Fruit fly (Drosophila melanogaster): ENCODE measurements around the gene CG11109.
A peak's percentile ranks its signal among the peaks of the same experiment; 100 is the strongest.

Gene CG11109

DNA sequence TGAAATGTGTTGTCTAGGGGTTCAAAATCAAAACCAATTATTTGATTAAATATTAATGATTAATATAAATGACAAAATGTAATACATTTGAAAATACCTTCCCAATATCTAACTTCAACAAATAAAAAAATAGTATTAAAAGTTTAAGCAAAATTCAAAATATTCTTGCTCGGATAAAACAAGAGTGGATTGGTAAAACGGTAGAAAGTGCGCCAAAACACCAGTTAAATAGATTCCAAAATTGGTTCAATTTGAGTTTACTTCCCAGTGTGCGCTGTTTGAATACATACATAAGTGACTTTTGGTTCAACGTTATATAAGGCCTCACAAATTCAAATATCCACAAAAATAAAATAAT is 7.0 kb upstream of the CG11109 start (continued):
- peak; percentile 31 to 78 for TF ChIP-seq Pdp1 (GFP tag; optimal IDR thresholded peaks at IDR 0.05)
- TF ChIP-seq Neu2 (GFP tag; optimal IDR thresholded peaks at IDR 0.05; ENCODE audit: borderline replicate concordance): no peak
- no peak for TF ChIP-seq prd (optimal IDR thresholded peaks at IDR 0.05)
- TF ChIP-seq prd (GFP tag; IDR thresholded peaks at IDR 0.05): peak; percentile 57; the same call in 2 of the 3 replicates
- TF ChIP-seq Dad (GFP tag; optimal IDR thresholded peaks at IDR 0.05): no peak
- peak; percentile 21 for TF ChIP-seq slou (GFP tag; optimal IDR thresholded peaks at IDR 0.05)
- 0 out of 2 replicates have a peak, but pooled peaks have one; percentile 14 for TF ChIP-seq CG11085 (GFP tag; IDR thresholded peaks at IDR 0.05)
- TF ChIP-seq vfl (GFP tag; optimal IDR thresholded peaks at IDR 0.05): peak; percentile 40
- no peak for TF ChIP-seq chm (GFP tag; IDR thresholded peaks at IDR 0.05)
- TF ChIP-seq CG17328 (GFP tag; IDR thresholded peaks at IDR 0.05): peak; percentile 40; the same call in 1 of the 2 replicates
- no peak for TF ChIP-seq CG7271 (tag; optimal IDR thresholded peaks at IDR 0.05)
- no peak for TF ChIP-seq CG13287 (GFP tag; IDR thresholded peaks at IDR 0.05; ENCODE audit: partially characterized antibody)
- TF ChIP-seq Aef1 (GFP tag; IDR thresholded peaks at IDR 0.05): peak; percentile 41; the same call in 2 of the 3 replicates
- TF ChIP-seq Ptx1 (GFP tag; IDR thresholded peaks at IDR 0.05): peak; percentile 69
- TF ChIP-seq ara (GFP tag; IDR thresholded peaks at IDR 0.05): peak; percentile 15; the same call in 1 of the 2 replicates
- peak; percentile 29 for TF ChIP-seq nom (GFP tag; optimal IDR thresholded peaks at IDR 0.05)
- TF ChIP-seq caup (GFP tag; optimal IDR thresholded peaks at IDR 0.05; ENCODE audit: severe bottlenecking): peak; percentile 58
- no peak for TF ChIP-seq CG4360 (GFP tag; IDR thresholded peaks at IDR 0.05)
- TF ChIP-seq Hr3 (GFP tag; optimal IDR thresholded peaks at IDR 0.05): peak; percentile 55
- peak; percentile 2 for TF ChIP-seq NC2α (GFP tag; optimal IDR thresholded peaks at IDR 0.05)
- peak; percentile 78 for TF ChIP-seq CG30403 (GFP tag; optimal IDR thresholded peaks at IDR 0.05)
- TF ChIP-seq Oli (tag; optimal IDR thresholded peaks at IDR 0.05): peak; percentile 84
- no peak for TF ChIP-seq CG34376 (GFP tag; optimal IDR thresholded peaks at IDR 0.05)
- no peak for TF ChIP-seq CG12769 (tag; optimal IDR thresholded peaks at IDR 0.05)
- no peak for TF ChIP-seq gfzf (GFP tag; optimal IDR thresholded peaks at IDR 0.05)
- TF ChIP-seq gro (GFP tag; optimal IDR thresholded peaks at IDR 0.05): no peak
- TF ChIP-seq Jarid2 (GFP tag; optimal IDR thresholded peaks at IDR 0.05): no peak
- peak; percentile 68 for TF ChIP-seq CG4424 (GFP tag; optimal IDR thresholded peaks at IDR 0.05)
- peak; percentile 79 for TF ChIP-seq PHDP (tag; optimal IDR thresholded peaks at IDR 0.05)
- no peak for TF ChIP-seq Ets65A (GFP tag)
- no peak for TF ChIP-seq CG34422 (GFP tag; IDR thresholded peaks at IDR 0.05)
- no peak for TF ChIP-seq lola (GFP tag; optimal IDR thresholded peaks at IDR 0.05)
- no peak for TF ChIP-seq jigr1 (GFP tag; IDR thresholded peaks at IDR 0.05)
- no peak for TF ChIP-seq CG10565 (GFP tag; optimal IDR thresholded peaks at IDR 0.05)
- peak; percentile 43; the same call in 1 of the 2 replicates for TF ChIP-seq rib (GFP tag; IDR thresholded peaks at IDR 0.05)
- TF ChIP-seq Sox100B (GFP tag; optimal IDR thresholded peaks at IDR 0.05): peak; percentile 78
- TF ChIP-seq Dp (GFP tag; optimal IDR thresholded peaks at IDR 0.05): no peak
- TF ChIP-seq CG11456 (GFP tag; IDR thresholded peaks at IDR 0.05): no peak
- no peak for TF ChIP-seq luna (GFP tag; optimal IDR thresholded peaks at IDR 0.05)
- peak; percentile 30; the same call in 1 of the 3 replicates for TF ChIP-seq knrl (GFP tag; IDR thresholded peaks at IDR 0.05; ENCODE audit: partially characterized antibody)
- no peak for TF ChIP-seq CG9609 (GFP tag; optimal IDR thresholded peaks at IDR 0.05)
- no peak for TF ChIP-seq CG2129 (GFP tag; IDR thresholded peaks at IDR 0.05; ENCODE audit: partially characterized antibody)
- TF ChIP-seq schlank (tag; optimal IDR thresholded peaks at IDR 0.05): no peak
- TF ChIP-seq CG5180 (GFP tag; optimal IDR thresholded peaks at IDR 0.05): peak; percentile 50
- TF ChIP-seq Abd-B (GFP tag; optimal IDR thresholded peaks at IDR 0.05): peak; percentile 47
- no peak for TF ChIP-seq amos (GFP tag; IDR thresholded peaks at IDR 0.05; ENCODE audit: partially characterized antibody)
- no peak for TF ChIP-seq CG1603 (tag; optimal IDR thresholded peaks at IDR 0.05)
- TF ChIP-seq chinmo (GFP tag; IDR thresholded peaks at IDR 0.05; ENCODE audit: partially characterized antibody): no peak
- TF ChIP-seq slp2 (GFP tag; optimal IDR thresholded peaks at IDR 0.05): peak; percentile 27
- TF ChIP-seq Chrac-16 (GFP tag; optimal IDR thresholded peaks at IDR 0.05): peak; percentile 48

Measured in whole organism, embryonic.